Fruit fly (Drosophila melanogaster) whole organism, prepupa: ENCODE results near the gene RpL7A.

Source experiments
- Blimp-1 ChIP-seq: fragments of 200-800 bp; sonication (Bioruptor generic); optimal IDR thresholded peaks from 3 replicates; lab custom pipeline; 2017; ENCODE audit warnings: missing biosample characterization, missing genetic modification characterization, mild to moderate bottlenecking, moderate library complexity, missing genetic modification reagents
- CG10631 ChIP-seq: fragments of 200-800 bp; sonication (Bioruptor generic); optimal IDR thresholded peaks from 2 replicates; lab custom pipeline; 2016; ENCODE audit warnings: missing biosample characterization, missing genetic modification characterization
- CG10669 ChIP-seq: fragments of 200-800 bp; sonication (Bioruptor generic); optimal IDR thresholded peaks from 3 replicates; lab custom pipeline; 2018; ENCODE audit warnings: missing biosample characterization, mild to moderate bottlenecking, missing genetic modification characterization, moderate library complexity
- CG11294 ChIP-seq: fragments of 200-800 bp; sonication (Bioruptor generic); IDR thresholded peaks from 2 replicates; pipeline ENCODE4 v1.3.6; 2022; ENCODE audit warnings: missing biosample characterization, missing genetic modification characterization
- CG11762 ChIP-seq: fragments of 200-800 bp; sonication (Bioruptor generic); optimal IDR thresholded peaks from 3 replicates; lab custom pipeline; 2016; ENCODE audit warnings: missing biosample characterization, missing genetic modification characterization; ENCODE audit not compliant: insufficient read depth
- CG15336 ChIP-seq: fragments of 200-800 bp; sonication (Bioruptor generic); IDR thresholded peaks from 2 replicates; pipeline ENCODE4 v1.3.6; 2022; ENCODE audit warnings: missing biosample characterization, missing genetic modification characterization
- CG1621 ChIP-seq: fragments of 200-800 bp; sonication (Bioruptor generic); optimal IDR thresholded peaks from 3 replicates; lab custom pipeline; 2018; ENCODE audit warnings: missing biosample characterization, mild to moderate bottlenecking, missing genetic modification characterization
- CG16779 ChIP-seq: fragments of 200-800 bp; sonication (Bioruptor generic); optimal IDR thresholded peaks from 3 replicates; lab custom pipeline; 2017; ENCODE audit warnings: missing biosample characterization, mild to moderate bottlenecking, missing genetic modification characterization
- CG3032 ChIP-seq: fragments of 200-800 bp; optimal IDR thresholded peaks from 2 replicates; lab custom pipeline; 2019; ENCODE audit warnings: missing biosample characterization, mild to moderate bottlenecking, missing genetic modification characterization, moderate library complexity
- CG31627 ChIP-seq: fragments of 200-800 bp; sonication (Bioruptor generic); optimal IDR thresholded peaks from 3 replicates; lab custom pipeline; 2016; ENCODE audit warnings: missing biosample characterization, missing genetic modification characterization
- CG32006 ChIP-seq: fragments of 200-800 bp; sonication (Bioruptor generic); optimal IDR thresholded peaks from 3 replicates; lab custom pipeline; 2017; ENCODE audit warnings: missing biosample characterization, mild to moderate bottlenecking, missing genetic modification characterization
- CG34406 ChIP-seq: fragments of 200-800 bp; sonication (Bioruptor generic); optimal IDR thresholded peaks from 3 replicates; lab custom pipeline; 2016; ENCODE audit warnings: missing biosample characterization, missing genetic modification characterization
- CG3919 ChIP-seq: fragments of 200-800 bp; sonication (Bioruptor generic); optimal IDR thresholded peaks from 3 replicates; lab custom pipeline; 2016; ENCODE audit warnings: missing biosample characterization, missing genetic modification characterization
- CG6163 ChIP-seq: fragments of 200-800 bp; sonication (Bioruptor generic); IDR thresholded peaks from 3 replicates; pipeline ENCODE4 v1.3.6; 2022; ENCODE audit warnings: missing biosample characterization, missing genetic modification characterization
- CG6276 ChIP-seq: fragments of 200-800 bp; sonication (Bioruptor generic); optimal IDR thresholded peaks from 2 replicates; lab custom pipeline; 2017; ENCODE audit warnings: missing biosample characterization, mild to moderate bottlenecking, missing genetic modification characterization
- CG6792 ChIP-seq: fragments of 200-800 bp; sonication (Bioruptor generic); optimal IDR thresholded peaks from 3 replicates; lab custom pipeline; 2016; ENCODE audit warnings: missing biosample characterization, missing genetic modification characterization
- CG6808 ChIP-seq: fragments of 200-800 bp; sonication (Bioruptor generic); optimal IDR thresholded peaks from 3 replicates; lab custom pipeline; 2017; ENCODE audit warnings: missing biosample characterization, missing genetic modification characterization, mild to moderate bottlenecking, moderate library complexity, missing genetic modification reagents
- CG6854 ChIP-seq: fragments of 200-800 bp; sonication (Bioruptor generic); optimal IDR thresholded peaks from 2 replicates; lab custom pipeline; 2017; ENCODE audit warnings: missing biosample characterization, mild to moderate bottlenecking, missing genetic modification characterization
- CG7368 ChIP-seq: fragments of 200-800 bp; sonication (Bioruptor generic); optimal IDR thresholded peaks from 3 replicates; lab custom pipeline; 2016; ENCODE audit warnings: missing biosample characterization, missing genetic modification characterization
- CG8119 ChIP-seq: fragments of 200-800 bp; sonication (Bioruptor generic); IDR thresholded peaks from 3 replicates; pipeline ENCODE4 v1.3.6; 2022; ENCODE audit warnings: missing biosample characterization, missing genetic modification characterization
- CG8319 ChIP-seq: fragments of 200-800 bp; sonication (Bioruptor generic); optimal IDR thresholded peaks from 3 replicates; lab custom pipeline; 2016; ENCODE audit warnings: missing biosample characterization, missing genetic modification characterization
- CG8632 ChIP-seq: fragments of 200-800 bp; sonication (Bioruptor generic); optimal IDR thresholded peaks from 3 replicates; lab custom pipeline; 2016; ENCODE audit warnings: missing biosample characterization, missing genetic modification characterization
- CG9139 ChIP-seq: fragments of 200-800 bp; sonication (Bioruptor generic); optimal IDR thresholded peaks from 3 replicates; lab custom pipeline; 2017; ENCODE audit warnings: missing biosample characterization, mild to moderate bottlenecking, missing genetic modification characterization
- Eip75B ChIP-seq: fragments of 200-800 bp; sonication (Bioruptor generic); optimal IDR thresholded peaks from 3 replicates; lab custom pipeline; 2016; ENCODE audit warnings: missing biosample characterization, missing genetic modification characterization
- Eip93F ChIP-seq: fragments of 200-800 bp; sonication (Bioruptor generic); optimal IDR thresholded peaks from 2 replicates; lab custom pipeline; 2016; ENCODE audit warnings: missing biosample characterization, mild to moderate bottlenecking, missing genetic modification characterization
- Ets21C ChIP-seq: fragments of 200-800 bp; sonication (Bioruptor generic); optimal IDR thresholded peaks from 3 replicates; lab custom pipeline; 2016; ENCODE audit warnings: missing biosample characterization, missing genetic modification characterization
- Ets96B ChIP-seq: fragments of 200-800 bp; optimal IDR thresholded peaks from 2 replicates; lab custom pipeline; 2019; ENCODE audit warnings: missing biosample characterization, mild to moderate bottlenecking, missing genetic modification characterization, moderate library complexity
- Gug ChIP-seq: fragments of 200-800 bp; sonication (Bioruptor generic); IDR thresholded peaks from 2 replicates; pipeline ENCODE4 v1.3.6; 2022; ENCODE audit warnings: missing biosample characterization, missing genetic modification characterization
- Hr38 ChIP-seq: sonication (Bioruptor generic); optimal IDR thresholded peaks from 2 replicates; lab custom pipeline; 2016; ENCODE audit warnings: missing biosample characterization, missing genetic modification characterization
- Hr39 ChIP-seq: fragments of 200-800 bp; sonication (Bioruptor generic); optimal IDR thresholded peaks from 2 replicates; lab custom pipeline; 2016; ENCODE audit warnings: missing biosample characterization, missing genetic modification characterization
- Hr4 ChIP-seq: fragments of 200-800 bp; sonication (Bioruptor generic); optimal IDR thresholded peaks from 3 replicates; lab custom pipeline; 2016; ENCODE audit warnings: missing biosample characterization, missing genetic modification characterization
- Lpt ChIP-seq: fragments of 200-800 bp; sonication (Bioruptor generic); optimal IDR thresholded peaks from 3 replicates; lab custom pipeline; 2016; ENCODE audit warnings: missing biosample characterization, missing genetic modification characterization
- Sox102F ChIP-seq: fragments of 200-800 bp; sonication (Bioruptor generic); optimal IDR thresholded peaks from 2 replicates; lab custom pipeline; 2016; ENCODE audit warnings: missing biosample characterization, mild to moderate bottlenecking, missing genetic modification characterization
- Sox15 ChIP-seq: fragments of 200-800 bp; sonication (Bioruptor generic); optimal IDR thresholded peaks from 3 replicates; lab custom pipeline; 2016; ENCODE audit warnings: missing biosample characterization, missing genetic modification characterization
- achi ChIP-seq: fragments of 200-800 bp; sonication (Bioruptor generic); optimal IDR thresholded peaks from 3 replicates; lab custom pipeline; 2016; ENCODE audit warnings: missing biosample characterization, missing genetic modification characterization
- cyc ChIP-seq: fragments of 200-800 bp; sonication (Bioruptor generic); optimal IDR thresholded peaks from 3 replicates; lab custom pipeline; 2016; ENCODE audit warnings: missing biosample characterization, missing genetic modification characterization
- dac ChIP-seq: fragments of 200-800 bp; sonication (Bioruptor generic); optimal IDR thresholded peaks from 2 replicates; lab custom pipeline; 2017; ENCODE audit warnings: missing biosample characterization, mild to moderate bottlenecking, missing genetic modification characterization
- dsx ChIP-seq: fragments of 200-800 bp; optimal IDR thresholded peaks from 3 replicates; lab custom pipeline; 2019; ENCODE audit warnings: missing biosample characterization, mild to moderate bottlenecking, missing genetic modification characterization, moderate library complexity; ENCODE audit not compliant: poor library complexity, severe bottlenecking
- eg ChIP-seq: fragments of 200-800 bp; sonication (Bioruptor generic); IDR thresholded peaks from 3 replicates; pipeline ENCODE4 v1.3.6; 2022; ENCODE audit warnings: missing biosample characterization, missing genetic modification characterization
- esn ChIP-seq: fragments of 200-800 bp; sonication (Bioruptor generic); optimal IDR thresholded peaks from 2 replicates; lab custom pipeline; 2016; ENCODE audit warnings: missing biosample characterization, mild to moderate bottlenecking, missing genetic modification characterization, moderate library complexity
- fd59A ChIP-seq: fragments of 200-800 bp; sonication (Bioruptor generic); optimal IDR thresholded peaks from 2 replicates; lab custom pipeline; 2017; ENCODE audit warnings: missing biosample characterization, mild to moderate bottlenecking, missing genetic modification characterization, missing genetic modification reagents
- fd85E ChIP-seq: fragments of 200-800 bp; sonication (Bioruptor generic); optimal IDR thresholded peaks from 3 replicates; lab custom pipeline; 2016; ENCODE audit warnings: missing biosample characterization, missing genetic modification characterization
- fkh ChIP-seq: fragments of 200-800 bp; sonication (Bioruptor generic); optimal IDR thresholded peaks from 3 replicates; lab custom pipeline; 2017; ENCODE audit warnings: missing biosample characterization, mild to moderate bottlenecking, missing genetic modification characterization, moderate library complexity
- lz ChIP-seq: fragments of 200-800 bp; sonication (Bioruptor generic); optimal IDR thresholded peaks from 3 replicates; lab custom pipeline; 2016; ENCODE audit warnings: missing biosample characterization, missing genetic modification characterization
- net ChIP-seq: fragments of 200-800 bp; sonication (Bioruptor generic); optimal IDR thresholded peaks from 3 replicates; lab custom pipeline; 2016; ENCODE audit warnings: missing biosample characterization, missing genetic modification characterization
- pdm3 ChIP-seq: fragments of 200-800 bp; sonication (Bioruptor generic); optimal IDR thresholded peaks from 3 replicates; lab custom pipeline; 2016; ENCODE audit warnings: missing biosample characterization, missing genetic modification characterization
- salr ChIP-seq, 2 experiments: fragments of 200-800 bp; sonication (Bioruptor generic); optimal IDR thresholded peaks; 3 replicates each; lab custom pipeline; 2016 to 2018; ENCODE audit warnings: missing biosample characterization in 2 of 2, missing genetic modification characterization in 2 of 2, mild to moderate bottlenecking in 1 of 2
- spab ChIP-seq: fragments of 200-800 bp; sonication (Bioruptor generic); optimal IDR thresholded peaks from 2 replicates; lab custom pipeline; 2017; ENCODE audit warnings: missing biosample characterization, mild to moderate bottlenecking, missing genetic modification characterization, missing genetic modification reagents
- ss ChIP-seq, 2 experiments: fragments of 200-800 bp; sonication (Bioruptor generic); optimal IDR thresholded peaks; 2 replicates in 1 of 2; 3 replicates in 1 of 2; lab custom pipeline; 2017 to 2018; ENCODE audit warnings: mild to moderate bottlenecking in 2 of 2, missing biosample characterization in 2 of 2, missing genetic modification characterization in 2 of 2, moderate library complexity in 1 of 2
- svp ChIP-seq: fragments of 200-800 bp; sonication (Bioruptor generic); peaks from one replicate; lab custom pipeline; 2016; ENCODE audit warnings: missing biosample characterization, missing genetic modification characterization
- topi ChIP-seq: fragments of 200-800 bp; sonication (Bioruptor generic); optimal IDR thresholded peaks from 3 replicates; lab custom pipeline; 2016; ENCODE audit warnings: missing biosample characterization, missing genetic modification characterization
- vri ChIP-seq: fragments of 200-800 bp; sonication (Bioruptor generic); optimal IDR thresholded peaks from 3 replicates; lab custom pipeline; 2016; ENCODE audit warnings: missing biosample characterization, mild to moderate bottlenecking, missing genetic modification characterization

Gene RpL7A

dm6 chrX:6542331-6542730 lies 9.2 kb upstream of the RpL7A start:
- TF ChIP-seq pdm3 (GFP tag; lab: Kevin White, UChicago) (peak; percentile 52), Lpt (peak; percentile 7), Hr4 (GFP tag; lab: Kevin White, UChicago) (peak; percentile 64), vri (GFP tag; lab: Kevin White, UChicago) (peak; percentile 23), CG6792 (GFP tag; lab: Kevin White, UChicago) (peak; percentile 41), ss (GFP tag; optimal IDR thresholded peaks at IDR 0.05; lab: Kevin White, UChicago) (peak; percentile 44 to 54), fd85E (GFP tag; lab: Kevin White, UChicago) (no peak), CG9139 (no peak), lz (GFP tag; lab: Kevin White, UChicago) (peak; percentile 45), svp (GFP tag; lab: Kevin White, UChicago) (peak; percentile 83), net (GFP tag; lab: Kevin White, UChicago) (peak; percentile 56), CG3032 (tag; lab: Kevin White, UChicago) (peak; percentile 55), CG34406 (GFP tag; lab: Kevin White, UChicago) (peak; percentile 31), Hr39 (GFP tag; lab: Kevin White, UChicago) (peak; percentile 31), dsx (peak; percentile 57), Hr38 (GFP tag; lab: Kevin White, UChicago) (no peak), CG6808 (GFP tag; lab: Kevin White, UChicago) (peak; percentile 38), CG8632 (GFP tag; lab: Kevin White, UChicago) (peak; percentile 30), CG6854 (no peak), CG11762 (peak; percentile 13), achi (peak; percentile 55), Sox102F (GFP tag; lab: Kevin White, UChicago) (peak; percentile 42), CG8119 (GFP tag; lab: Robert Waterston, UW) (peak; percentile 82), topi (peak; percentile 52), spab (GFP tag; lab: Kevin White, UChicago) (peak; percentile 27), CG11294 (GFP tag; lab: Robert Waterston, UW) (peak; percentile 57; the same call in 1 of the 2 replicates), Blimp-1 (GFP tag; lab: Kevin White, UChicago) (no peak), Ets21C (GFP tag; lab: Kevin White, UChicago) (no peak), CG6163 (GFP tag; lab: Robert Waterston, UW) (peak; percentile 69), CG32006 (GFP tag; lab: Kevin White, UChicago) (peak; percentile 78), salr (GFP tag; optimal IDR thresholded peaks at IDR 0.05; lab: Kevin White, UChicago) (peak in 1 of 2 experiments; percentile 32), CG31627 (peak; percentile 14), CG10631 (GFP tag; lab: Kevin White, UChicago) (peak; percentile 50), CG1621 (tag; lab: Kevin White, UChicago) (no peak), CG3919 (GFP tag; lab: Kevin White, UChicago) (peak; percentile 44), Gug (peak; percentile 76), CG16779 (no peak), CG8319 (GFP tag; lab: Kevin White, UChicago) (no peak), CG10669 (peak; percentile 36), CG7368 (peak; percentile 7), fkh (no peak), fd59A (peak; percentile 7), Sox15 (no peak), cyc (GFP tag; lab: Kevin White, UChicago) (peak; percentile 33), eg (GFP tag; lab: Robert Waterston, UW) (peak; percentile 87), Eip75B (GFP tag; lab: Kevin White, UChicago) (peak; percentile 43), Eip93F (no peak), Ets96B (tag; lab: Kevin White, UChicago) (peak; percentile 43), dac (GFP tag; lab: Kevin White, UChicago) (peak; percentile 0), esn (GFP tag; lab: Kevin White, UChicago) (peak; percentile 59), CG6276 (peak; percentile 54), CG15336 (GFP tag; lab: Robert Waterston, UW) (peak; percentile 86)
